Fruit fly (Drosophila melanogaster): ENCODE measurements around the gene Ube4A.

Ube4A gene

DNA sequence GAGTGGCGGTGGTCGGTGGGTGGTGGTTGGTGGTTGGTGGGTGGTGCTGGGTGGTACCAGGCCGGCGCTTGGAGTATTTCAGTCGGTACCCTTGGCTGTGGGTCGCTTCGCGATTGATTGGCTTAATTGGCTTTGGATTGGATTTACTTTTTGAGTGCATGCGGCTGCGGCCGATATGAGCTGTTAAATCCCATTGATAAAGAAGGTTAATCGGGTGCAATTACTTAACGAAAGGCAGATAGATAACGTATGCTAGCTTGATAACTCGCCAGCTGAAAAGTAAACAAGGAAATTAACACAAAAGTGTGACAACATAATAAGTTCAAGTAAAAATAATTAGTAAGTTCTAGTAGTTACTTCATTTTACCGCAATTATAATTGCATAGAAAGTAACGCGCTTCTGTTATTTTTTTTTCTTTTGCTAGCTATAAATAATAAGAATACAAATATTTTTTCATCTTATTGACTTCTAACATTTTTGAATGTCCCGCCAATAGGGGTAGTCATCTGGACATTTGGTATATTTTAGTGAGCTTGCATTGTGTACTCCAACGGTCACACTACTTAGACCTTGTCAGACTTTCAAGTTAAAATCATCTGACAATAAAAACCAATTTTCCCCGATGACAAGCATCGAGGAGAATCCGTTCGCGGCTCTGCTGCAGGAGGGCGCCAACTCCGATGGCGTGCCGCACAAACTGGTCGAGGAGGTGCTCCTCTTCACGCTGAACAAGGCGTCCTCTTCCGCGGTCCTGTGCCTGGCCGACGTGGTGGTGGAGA is at the start of gene Ube4A, which contains the start of gene CG31636:
TSS of gene Ube4A (plus strand) at position 549 of the 780 bp plus-strand sequence.
TSS of gene CG31636 (minus strand) at position 184 of the 780 bp plus-strand sequence.
- TF ChIP-seq MBD-R2 (GFP tag; IDR thresholded peaks at IDR 0.05) (peak; percentile 66), CG32532 (GFP tag; IDR thresholded peaks at IDR 0.05) (no peak), stwl (tag; optimal IDR thresholded peaks at IDR 0.05) (peak; percentile 42), CG14710 (tag; optimal IDR thresholded peaks at IDR 0.05) (peak; percentile 11), CG7745 (tag; optimal IDR thresholded peaks at IDR 0.05) (peak; percentile 86), CG10267 (tag; optimal IDR thresholded peaks at IDR 0.05) (peak; percentile 22), gfzf (GFP tag; optimal IDR thresholded peaks at IDR 0.05) (peak; percentile 74), MESR4 (GFP tag; optimal IDR thresholded peaks at IDR 0.05) (peak; percentile 82), sens-2 (GFP tag; IDR thresholded peaks at IDR 0.05) (0 out of 2 replicates have a peak, but pooled peaks have one; percentile 26), CG9797 (GFP tag; optimal IDR thresholded peaks at IDR 0.05) (peak; percentile 69), CG34422 (GFP tag; IDR thresholded peaks at IDR 0.05) (no peak), zfh2 (GFP tag; optimal IDR thresholded peaks at IDR 0.05) (no peak), exex (tag; optimal IDR thresholded peaks at IDR 0.05) (peak; percentile 82), pzg (GFP tag; optimal IDR thresholded peaks at IDR 0.05) (peak; percentile 67), Med (GFP tag) (peak; percentile 75), wek (GFP tag; optimal IDR thresholded peaks at IDR 0.05) (peak; percentile 96), tup (GFP tag; optimal IDR thresholded peaks at IDR 0.05) (no peak), YL-1 (GFP tag; optimal IDR thresholded peaks at IDR 0.05) (peak; percentile 30), CG13775 (GFP tag; optimal IDR thresholded peaks at IDR 0.05) (no peak), trem (tag; optimal IDR thresholded peaks at IDR 0.05) (peak; percentile 10), CG17802 (tag; optimal IDR thresholded peaks at IDR 0.05) (peak; percentile 24), CG4617 (GFP tag; optimal IDR thresholded peaks at IDR 0.05; ENCODE audit: borderline replicate concordance) (peak; percentile 88), E2f2 (GFP tag; IDR thresholded peaks at IDR 0.05) (peak; percentile 94), Dp (GFP tag; optimal IDR thresholded peaks at IDR 0.05) (peak; percentile 94), CG7987 (GFP tag; optimal IDR thresholded peaks at IDR 0.05) (no peak), CG13287 (GFP tag; IDR thresholded peaks at IDR 0.05; ENCODE audit: partially characterized antibody) (0 out of 2 replicates have a peak, but pooled peaks have one; percentile 19), vnd (GFP tag; IDR thresholded peaks at IDR 0.05; ENCODE audit: partially characterized antibody) (0 out of 3 replicates have a peak, but pooled peaks have one; percentile 37), crp (GFP tag; optimal IDR thresholded peaks at IDR 0.05) (peak in 1 of 2 experiments; percentile 25), salm (tag; optimal IDR thresholded peaks at IDR 0.05) (no peak)

DNA sequence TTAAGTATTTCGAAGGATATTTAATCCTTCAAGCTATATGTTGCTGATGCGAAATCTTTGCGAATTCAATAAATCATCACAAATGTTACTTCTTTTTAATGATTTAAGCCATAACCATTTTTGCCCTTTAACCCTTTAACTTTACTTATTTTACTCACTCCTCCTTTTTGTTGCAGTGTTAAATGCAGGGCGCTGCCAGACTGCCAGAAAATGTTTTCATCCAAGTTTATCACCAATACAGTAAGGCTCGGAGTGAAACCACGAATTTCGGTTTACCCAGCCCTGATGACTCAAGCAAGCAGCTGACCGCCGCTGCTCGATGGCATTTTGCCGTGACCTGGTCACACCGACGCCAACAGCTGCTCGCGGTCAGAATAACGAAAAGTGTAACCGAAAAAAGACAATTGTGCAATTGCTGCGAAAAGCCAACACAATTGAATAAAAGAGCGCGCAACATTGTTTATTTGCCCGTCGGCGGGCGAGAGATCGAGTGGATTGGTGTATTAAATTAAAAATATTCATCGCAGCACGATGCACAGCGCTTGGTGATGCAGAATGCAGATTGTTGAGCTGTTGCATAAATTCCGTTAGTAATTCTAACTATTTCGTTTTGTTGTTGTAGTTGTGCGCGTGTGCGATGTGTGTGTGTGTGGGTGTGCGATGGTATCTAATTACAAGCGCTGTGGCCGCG is 47.5 kb upstream of the Ube4A start, which contains the start of gene CG11050:
TSS of gene CG11050 (plus strand) at position 329 of the 691 bp plus-strand sequence.
- peak; percentile 28 for TF ChIP-seq HLHmδ (GFP tag; optimal IDR thresholded peaks at IDR 0.05)
- TF ChIP-seq Mrtf (GFP tag; IDR thresholded peaks at IDR 0.05) = peak; percentile 66; the same call in 2 of the 3 replicates
- TF ChIP-seq E2f1 (GFP tag; IDR thresholded peaks at IDR 0.05) = peak; percentile 60
- peak in 1 of 2 experiments; percentile 72 for TF ChIP-seq tll (GFP tag; optimal IDR thresholded peaks at IDR 0.05)
- peak; percentile 56; the same call in 1 of the 2 replicates for TF ChIP-seq CG4730 (GFP tag; IDR thresholded peaks at IDR 0.05)
- TF ChIP-seq zf30C (GFP tag; optimal IDR thresholded peaks at IDR 0.05) = peak; percentile 99
- peak; percentile 85 for TF ChIP-seq Fer1 (GFP tag; optimal IDR thresholded peaks at IDR 0.05)
- TF ChIP-seq Hsf (GFP tag; optimal IDR thresholded peaks at IDR 0.05) = peak; percentile 82
- TF ChIP-seq CG11504 (tag; optimal IDR thresholded peaks at IDR 0.05) = peak; percentile 80
- 0 out of 2 replicates have a peak, but pooled peaks have one; percentile 17 for TF ChIP-seq crol (GFP tag; IDR thresholded peaks at IDR 0.05)
- peak; percentile 28 for TF ChIP-seq Spps (tag; optimal IDR thresholded peaks at IDR 0.05)
- TF ChIP-seq dimm (GFP tag; IDR thresholded peaks at IDR 0.05) = no peak
- peak; percentile 63; the same call in 2 of the 3 replicates for TF ChIP-seq knrl (GFP tag; IDR thresholded peaks at IDR 0.05; ENCODE audit: partially characterized antibody)
- TF ChIP-seq CG3281 (GFP tag; optimal IDR thresholded peaks at IDR 0.05) = peak; percentile 83
- peak; percentile 86 for TF ChIP-seq CG11456 (GFP tag; IDR thresholded peaks at IDR 0.05)
- TF ChIP-seq CG32532 (GFP tag; IDR thresholded peaks at IDR 0.05) = peak; percentile 87
- peak; percentile 84; the same call in 1 of the 2 replicates for TF ChIP-seq rib (GFP tag; IDR thresholded peaks at IDR 0.05)
- TF ChIP-seq repo (GFP tag; optimal IDR thresholded peaks at IDR 0.05) = peak; percentile 70
